Worm (Caenorhabditis elegans): ENCODE data around the gene M163.9.

Gene M163.9

DNA sequence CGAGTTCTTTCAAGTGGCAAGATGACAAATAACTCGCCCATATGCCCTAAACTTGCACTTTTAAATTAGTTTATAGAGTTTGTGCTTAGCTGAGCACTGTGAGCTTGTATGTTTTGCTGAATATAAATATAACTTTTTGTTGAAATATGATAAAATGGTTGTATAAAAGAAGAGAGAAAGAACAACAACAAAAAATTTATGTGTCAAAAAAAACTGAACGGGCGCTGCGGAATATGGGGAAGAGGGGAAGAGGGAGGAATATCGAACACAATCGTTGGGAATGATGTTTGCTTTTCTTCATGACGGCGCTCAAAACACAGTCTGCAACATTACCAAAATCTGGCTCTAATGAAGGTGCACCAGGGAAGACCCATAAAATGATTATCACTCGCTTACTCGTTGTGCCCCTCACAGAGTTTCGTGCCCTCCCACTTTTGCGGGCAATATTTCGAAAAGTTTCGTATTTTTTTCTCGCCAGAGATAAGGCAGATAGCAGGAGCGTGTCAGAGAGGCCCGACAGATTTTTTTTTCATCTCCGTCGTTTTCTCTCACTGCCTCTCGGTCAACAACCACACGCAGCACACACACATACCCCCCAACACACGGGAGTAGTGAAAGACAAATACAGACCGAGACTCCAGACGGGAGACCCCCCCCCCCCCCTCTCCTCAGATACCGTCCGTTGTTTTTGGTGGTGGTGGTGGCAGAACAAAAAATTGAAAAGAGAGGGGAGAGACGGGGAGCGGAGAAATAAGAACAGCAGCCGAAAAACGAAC lies 36.4 kb downstream of the M163.9 start (continued):
- TF ChIP-seq F52B5.7 (tag; optimal IDR thresholded peaks at IDR 0.05), result no peak
- TF ChIP-seq pbrm-1 (GFP tag; IDR thresholded peaks at IDR 0.05), result no peak
- TF ChIP-seq madf-10 (tag; optimal IDR thresholded peaks at IDR 0.05), result no peak
- TF ChIP-seq lir-1 (GFP tag; conservative IDR thresholded peaks at IDR 0.05), result no peak
- no peak for TF ChIP-seq F22D6.2 (tag; optimal IDR thresholded peaks at IDR 0.05)

DNA sequence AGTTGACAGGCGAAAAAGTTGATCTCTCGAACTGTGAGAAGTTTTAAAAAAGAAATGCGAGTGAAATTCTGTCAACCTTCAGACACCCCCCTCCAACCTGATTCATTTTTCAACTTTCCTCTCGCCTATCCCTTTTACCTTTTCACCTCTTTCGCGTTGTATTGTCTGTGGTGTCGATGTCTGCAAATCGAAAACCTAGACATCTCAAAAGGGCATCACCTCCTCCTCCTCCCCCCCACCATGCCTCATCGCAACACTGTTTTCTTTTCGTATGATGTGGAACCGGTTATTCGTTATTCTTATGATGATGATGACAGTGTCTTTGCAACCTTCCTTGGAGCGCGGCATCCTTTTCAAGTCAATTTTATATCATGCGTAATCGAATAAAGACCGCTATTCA lies 38.6 kb downstream of the M163.9 start:
- TF ChIP-seq ceh-27 (GFP tag; optimal IDR thresholded peaks at IDR 0.05) (peak; percentile 29), madf-10 (tag; optimal IDR thresholded peaks at IDR 0.05) (no peak), efl-1 (GFP tag; optimal IDR thresholded peaks at IDR 0.05) (no peak), unc-62 (GFP tag; optimal IDR thresholded peaks at IDR 0.05) (no peak), K11D2.4 (GFP tag; IDR thresholded peaks at IDR 0.05) (0 out of 2 replicates have a peak, but pooled peaks have one; percentile 27), F49E8.2 (tag; optimal IDR thresholded peaks at IDR 0.05; ENCODE audit: insufficient read depth) (no peak), F57A8.1 (GFP tag; optimal IDR thresholded peaks at IDR 0.05) (no peak), F22D6.2 (tag; optimal IDR thresholded peaks at IDR 0.05) (no peak), somi-1 (GFP tag; optimal IDR thresholded peaks at IDR 0.05) (peak; percentile 41), ztf-26 (tag; optimal IDR thresholded peaks at IDR 0.05) (peak; percentile 60), lin-40 (tag; optimal IDR thresholded peaks at IDR 0.05) (peak; percentile 44)

DNA sequence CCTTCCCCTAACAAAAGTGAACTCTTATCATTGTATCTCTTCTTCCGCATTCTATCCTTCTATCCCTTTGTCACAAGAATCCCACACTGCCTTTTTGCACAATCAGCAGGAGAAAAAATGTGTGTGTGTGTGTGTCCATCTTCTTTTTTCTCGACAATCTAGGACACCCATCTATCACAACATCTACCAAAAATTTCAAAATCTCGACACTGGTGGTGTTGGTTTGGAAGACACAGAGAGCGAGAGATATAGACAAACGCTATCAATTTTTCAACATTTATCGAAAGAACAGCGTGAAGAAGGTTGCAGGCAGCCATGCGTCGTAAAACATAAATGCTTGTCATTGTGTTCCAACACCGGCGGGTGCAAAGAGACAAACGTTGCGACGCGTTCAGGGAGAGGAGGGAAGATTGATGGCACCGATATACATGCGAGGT lies 39.5 kb downstream of the M163.9 start:
- TF ChIP-seq cebp-1 (GFP tag; IDR thresholded peaks at IDR 0.05) (no peak), cebp-1 (tag; optimal IDR thresholded peaks at IDR 0.05) (peak; percentile 45), lin-40 (tag; optimal IDR thresholded peaks at IDR 0.05) (peak; percentile 20), zfh-2 (GFP tag; conservative IDR thresholded peaks at IDR 0.05) (0 out of 2 replicates have a peak, but pooled peaks have one; percentile 18), nhr-80 (tag; optimal IDR thresholded peaks at IDR 0.05) (peak; percentile 15), somi-1 (GFP tag; optimal IDR thresholded peaks at IDR 0.05) (peak; percentile 39), die-1 (tag; optimal IDR thresholded peaks at IDR 0.05) (no peak)

DNA sequence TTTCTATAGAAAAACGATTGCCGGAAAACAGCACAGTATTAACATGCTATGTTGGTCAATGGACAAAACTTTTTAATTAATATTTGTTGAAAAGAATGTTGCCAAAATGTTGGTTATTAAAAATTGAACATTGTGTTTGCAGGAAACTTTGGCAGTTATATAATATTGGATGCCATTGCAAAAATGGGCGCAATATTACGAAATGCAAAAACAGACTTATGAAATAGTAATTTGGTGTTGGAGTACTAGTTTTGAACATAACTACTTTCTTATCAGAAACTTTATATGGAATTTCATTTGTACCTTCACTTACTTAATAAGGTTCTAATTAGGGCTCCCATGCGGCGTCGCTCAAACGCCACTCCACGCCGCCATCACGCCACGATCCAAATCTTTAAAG lies 41.0 kb downstream of the M163.9 start:
- TF ChIP-seq mel-28 (tag; optimal IDR thresholded peaks at IDR 0.05; ENCODE audit: borderline replicate concordance) (no peak), sdz-38 (tag; optimal IDR thresholded peaks at IDR 0.05) (no peak), egl-44 (GFP tag; IDR thresholded peaks at IDR 0.05) (no peak), let-607 (tag; optimal IDR thresholded peaks at IDR 0.05) (no peak)

DNA sequence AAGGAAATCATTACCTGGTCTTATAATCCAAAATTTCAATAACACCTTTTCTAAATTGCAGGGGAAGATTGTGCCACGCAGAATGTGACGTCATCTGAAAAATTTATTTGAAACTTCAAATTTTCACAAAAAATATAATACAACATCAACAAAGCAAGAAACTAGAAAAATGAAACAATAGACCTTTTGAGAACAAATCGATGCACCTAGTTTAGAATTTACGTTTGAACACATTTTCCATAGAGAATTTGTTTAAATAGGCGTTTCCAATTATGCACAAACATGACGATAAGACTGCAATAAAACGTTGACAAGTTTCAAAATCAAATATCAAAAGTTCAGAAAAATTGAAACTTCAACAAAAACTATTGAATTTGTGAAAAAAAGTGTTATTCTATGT lies 43.4 kb downstream of the M163.9 start, which contains the start of gene fbxa-141:
Gene fbxa-141, minus strand, starts transcription at position 101 of the 400 bp plus-strand sequence.
- TF ChIP-seq bed-2 (GFP tag; IDR thresholded peaks at IDR 0.05), result no peak
- TF ChIP-seq nhr-27 (tag; optimal IDR thresholded peaks at IDR 0.05), result no peak
- no peak for TF ChIP-seq lin-40 (tag; optimal IDR thresholded peaks at IDR 0.05)
- TF ChIP-seq B0261.1 (tag; optimal IDR thresholded peaks at IDR 0.05), result no peak
- TF ChIP-seq F57A8.1 (GFP tag; optimal IDR thresholded peaks at IDR 0.05), result no peak
- TF ChIP-seq dpl-1 (GFP tag; optimal IDR thresholded peaks at IDR 0.05), result no peak
- no peak for TF ChIP-seq nfya-1 (tag; optimal IDR thresholded peaks at IDR 0.05; ENCODE audit: borderline replicate concordance, insufficient read depth)
- TF ChIP-seq F23B12.7 (tag; optimal IDR thresholded peaks at IDR 0.05; ENCODE audit: insufficient read depth), result no peak
- no peak for TF ChIP-seq hlh-26 (GFP tag; conservative IDR thresholded peaks at IDR 0.05)
- TF ChIP-seq ceh-79 (tag; optimal IDR thresholded peaks at IDR 0.05), result no peak
- no peak for TF ChIP-seq ztf-26 (tag; optimal IDR thresholded peaks at IDR 0.05)
- no peak for TF ChIP-seq F33H1.4 (GFP tag; IDR thresholded peaks at IDR 0.05)
- TF ChIP-seq ztf-28 (GFP tag; IDR thresholded peaks at IDR 0.05), result no peak
- no peak for TF ChIP-seq dpff-1 (tag; optimal IDR thresholded peaks at IDR 0.05)
- TF ChIP-seq egrh-3 (GFP tag; IDR thresholded peaks at IDR 0.05), result no peak
- no peak for TF ChIP-seq F22D6.2 (tag; optimal IDR thresholded peaks at IDR 0.05)
- TF ChIP-seq madf-10 (tag; optimal IDR thresholded peaks at IDR 0.05), result no peak
- no peak for TF ChIP-seq rcor-1 (GFP tag; IDR thresholded peaks at IDR 0.05)

Data from whole organism, young adult.